Worm (Caenorhabditis elegans) whole organism, late embryonic: ENCODE results near the gene srw-68.

Experiments
- K09A11.1 ChIP-seq: sonication (generic microtip); optimal IDR thresholded peaks from 2 replicates; lab custom pipeline; 2017; ENCODE audit warnings: antibody characterized with exemption, mild to moderate bottlenecking, missing genetic modification characterization, missing compliant biosample characterization; ENCODE audit not compliant: insufficient read depth
- T23F11.4 ChIP-seq: fragments of 200-800 bp; sonication (Bioruptor generic); optimal IDR thresholded peaks from 2 replicates; lab custom pipeline; 2018; ENCODE audit warnings: mild to moderate bottlenecking, missing genetic modification characterization, missing compliant biosample characterization
- ama-1 ChIP-seq: fragments of 150-350 bp; optimal IDR thresholded peaks from 2 replicates; lab custom pipeline; 2014
- ceh-14 ChIP-seq: sonication (generic microtip); optimal IDR thresholded peaks from 2 replicates; lab custom pipeline; 2016; ENCODE audit warnings: missing genotype, missing genetic modification characterization, missing compliant biosample characterization
- ceh-19 ChIP-seq: fragments of 200-800 bp; sonication (Bioruptor generic); optimal IDR thresholded peaks from 2 replicates; lab custom pipeline; 2018; ENCODE audit warnings: mild to moderate bottlenecking, missing genetic modification characterization, missing compliant biosample characterization
- ceh-30 ChIP-seq: fragments of 150-350 bp; optimal IDR thresholded peaks from 2 replicates; lab custom pipeline; 2014; ENCODE audit warnings: missing biosample characterization, missing genetic modification characterization
- ceh-34 ChIP-seq: sonication (generic microtip); optimal IDR thresholded peaks from 2 replicates; lab custom pipeline; 2016; ENCODE audit warnings: mild to moderate bottlenecking, missing genetic modification characterization, missing compliant biosample characterization
- ceh-45 ChIP-seq: fragments of 200-800 bp; sonication (Bioruptor generic); IDR thresholded peaks from 2 replicates; pipeline ENCODE4 v1.3.6; 2022; ENCODE audit warnings: missing genetic modification reagents, missing genetic modification characterization, missing compliant biosample characterization
- ceh-48 ChIP-seq: sonication (generic microtip); optimal IDR thresholded peaks from 2 replicates; lab custom pipeline; 2016; ENCODE audit warnings: missing genetic modification characterization, inconsistent platforms, missing compliant biosample characterization
- ceh-6 ChIP-seq: fragments of 200-800 bp; sonication (Bioruptor generic); optimal IDR thresholded peaks from 2 replicates; lab custom pipeline; 2018; ENCODE audit warnings: mild to moderate bottlenecking, missing genetic modification characterization, missing compliant biosample characterization
- dmd-4 ChIP-seq: sonication (generic microtip); optimal IDR thresholded peaks from 2 replicates; lab custom pipeline; 2016; ENCODE audit warnings: borderline replicate concordance, missing genetic modification characterization, missing compliant biosample characterization
- elt-2 ChIP-seq: sonication (generic microtip); optimal IDR thresholded peaks from 2 replicates; lab custom pipeline; 2016; ENCODE audit warnings: missing genetic modification reagents, missing genetic modification characterization, missing compliant biosample characterization
- elt-4 ChIP-seq: sonication (generic microtip); optimal IDR thresholded peaks from 2 replicates; lab custom pipeline; 2016; ENCODE audit warnings: missing genetic modification characterization, missing compliant biosample characterization
- ets-4 ChIP-seq: sonication (generic microtip); optimal IDR thresholded peaks from 2 replicates; lab custom pipeline; 2016; ENCODE audit warnings: missing genetic modification characterization, missing compliant biosample characterization
- fax-1 ChIP-seq: sonication (generic microtip); optimal IDR thresholded peaks from 2 replicates; lab custom pipeline; 2016; ENCODE audit warnings: missing genotype, missing genetic modification characterization, missing compliant biosample characterization
- fkh-10 ChIP-seq: fragments of 150-350 bp; optimal IDR thresholded peaks from 2 replicates; lab custom pipeline; 2014; ENCODE audit warnings: missing biosample characterization, missing genetic modification reagents, missing genetic modification characterization
- fkh-6 ChIP-seq: sonication (generic microtip); optimal IDR thresholded peaks from 2 replicates; lab custom pipeline; 2016; ENCODE audit warnings: missing genetic modification characterization, missing compliant biosample characterization
- gmeb-2 ChIP-seq: sonication (generic microtip); optimal IDR thresholded peaks from 2 replicates; lab custom pipeline; 2016; ENCODE audit warnings: missing genetic modification characterization, inconsistent platforms, missing compliant biosample characterization
- hlh-6 ChIP-seq: sonication (generic microtip); optimal IDR thresholded peaks from 2 replicates; lab custom pipeline; 2016; ENCODE audit warnings: missing genotype, missing genetic modification characterization, missing compliant biosample characterization
- hlh-8 ChIP-seq: sonication (generic microtip); optimal IDR thresholded peaks from 2 replicates; lab custom pipeline; 2016; ENCODE audit warnings: missing genotype, missing genetic modification characterization, missing compliant biosample characterization
- lim-6 ChIP-seq: sonication (generic microtip); optimal IDR thresholded peaks from 2 replicates; lab custom pipeline; 2016; ENCODE audit warnings: missing genetic modification characterization, missing compliant biosample characterization
- lin-11 ChIP-seq: fragments of 200-800 bp; sonication (Bioruptor generic); optimal IDR thresholded peaks from 2 replicates; lab custom pipeline; 2018; ENCODE audit warnings: mild to moderate bottlenecking, missing genetic modification characterization, missing compliant biosample characterization
- madf-2 ChIP-seq: sonication (generic microtip); optimal IDR thresholded peaks from 2 replicates; lab custom pipeline; 2017; ENCODE audit warnings: missing genetic modification characterization, missing compliant biosample characterization
- odd-2 ChIP-seq: sonication (generic microtip); optimal IDR thresholded peaks from 2 replicates; lab custom pipeline; 2017; ENCODE audit warnings: antibody characterized with exemption, mild to moderate bottlenecking, missing genetic modification characterization, missing compliant biosample characterization
- pag-3 ChIP-seq: sonication (generic microtip); optimal IDR thresholded peaks from 2 replicates; lab custom pipeline; 2016; ENCODE audit warnings: missing compliant biosample characterization, missing genetic modification characterization, borderline replicate concordance
- pax-1 ChIP-seq: fragments of 150-350 bp; optimal IDR thresholded peaks from 2 replicates; lab custom pipeline; 2014; ENCODE audit warnings: missing biosample characterization, missing genetic modification characterization
- pha-4 ChIP-seq: fragments of 150-350 bp; optimal IDR thresholded peaks from 2 replicates; lab custom pipeline; 2018; ENCODE audit warnings: missing biosample characterization, missing genetic modification reagents, missing genetic modification characterization
- pqm-1 ChIP-seq: sonication (generic microtip); optimal IDR thresholded peaks from 2 replicates; lab custom pipeline; 2016; ENCODE audit warnings: missing genetic modification characterization, missing compliant biosample characterization
- pros-1 ChIP-seq: fragments of 150-350 bp; optimal IDR thresholded peaks from 2 replicates; lab custom pipeline; 2014; ENCODE audit warnings: missing biosample characterization, missing genetic modification reagents, missing genetic modification characterization
- ref-2 ChIP-seq: sonication (generic microtip); optimal IDR thresholded peaks from 2 replicates; lab custom pipeline; 2016; ENCODE audit warnings: missing genetic modification characterization, missing compliant biosample characterization
- rnt-1 ChIP-seq: sonication (generic microtip); optimal IDR thresholded peaks from 2 replicates; lab custom pipeline; 2016; ENCODE audit warnings: missing genetic modification characterization, missing compliant biosample characterization
- sox-2 ChIP-seq: fragments of 200-800 bp; sonication (Bioruptor generic); IDR thresholded peaks from 2 replicates; pipeline ENCODE4 v1.3.6; 2022; ENCODE audit warnings: missing genetic modification reagents, missing genetic modification characterization, missing compliant biosample characterization
- sox-4 ChIP-seq: sonication (generic microtip); optimal IDR thresholded peaks from 2 replicates; lab custom pipeline; 2017; ENCODE audit warnings: mild to moderate bottlenecking, missing genetic modification characterization, inconsistent platforms, missing compliant biosample characterization
- syd-9 ChIP-seq: sonication (generic microtip); optimal IDR thresholded peaks from 2 replicates; lab custom pipeline; 2016; ENCODE audit warnings: mild to moderate bottlenecking, missing genetic modification characterization, moderate library complexity, missing compliant biosample characterization
- tbx-2 ChIP-seq: sonication (generic microtip); optimal IDR thresholded peaks from 2 replicates; lab custom pipeline; 2016; ENCODE audit warnings: missing genetic modification characterization, missing compliant biosample characterization
- unc-3 ChIP-seq, 2 experiments: fragments of 200-800 bp in 1 of 2; sonication (Bioruptor generic) in 1 of 2; sonication (generic microtip) in 1 of 2; conservative IDR thresholded peaks in 1 of 2; optimal IDR thresholded peaks in 1 of 2; 2 replicates each; pipeline versions ENCODE4 v1.3.6 to Lab custom; 2016 to 2022; ENCODE audit warnings: missing compliant biosample characterization in 2 of 2, missing genetic modification characterization in 2 of 2, missing genetic modification reagents in 1 of 2
- unc-42 ChIP-seq: sonication (generic microtip); optimal IDR thresholded peaks from 2 replicates; lab custom pipeline; 2016; ENCODE audit warnings: missing genotype, missing genetic modification characterization, missing compliant biosample characterization
- unc-86 ChIP-seq: sonication (generic microtip); optimal IDR thresholded peaks from 2 replicates; lab custom pipeline; 2016; ENCODE audit warnings: missing genetic modification characterization, missing compliant biosample characterization
- zip-5 ChIP-seq: sonication (generic microtip); optimal IDR thresholded peaks from 2 replicates; lab custom pipeline; 2016; ENCODE audit warnings: missing genetic modification characterization, missing compliant biosample characterization
- ztf-16 ChIP-seq: sonication (generic microtip); optimal IDR thresholded peaks from 2 replicates; lab custom pipeline; 2017; ENCODE audit warnings: missing genetic modification characterization, missing compliant biosample characterization

Gene srw-68

DNA sequence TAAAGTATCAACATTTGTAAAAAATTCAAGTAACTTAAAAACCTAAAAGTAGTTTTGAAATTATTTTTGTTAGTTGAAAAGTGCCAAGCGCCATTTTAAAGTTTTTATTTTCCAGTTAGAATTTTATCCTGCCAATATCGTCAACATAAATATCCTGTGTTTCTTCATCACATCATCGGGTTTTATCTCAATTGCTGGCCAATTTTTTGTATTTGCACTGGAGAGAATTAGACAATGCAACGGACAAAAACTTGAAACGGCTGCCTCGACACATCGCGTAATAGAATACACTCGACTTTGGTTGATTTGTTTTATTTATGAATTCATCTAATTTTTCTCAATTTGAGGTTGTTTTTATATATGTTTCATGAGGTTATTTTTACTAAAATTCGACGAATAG is 28.5 kb upstream of the srw-68 start, which contains the start of gene F25E5.2:
Gene F25E5.2 (plus strand): TSS at position 301 of the 400 bp plus-strand sequence.
- TF ChIP-seq ceh-19 (no peak), elt-2 (no peak), ama-1 (no peak), ceh-6 (GFP tag; lab: Kevin White, UChicago) (no peak), T23F11.4 (GFP tag; lab: Kevin White, UChicago) (no peak), gmeb-2 (tag; lab: Kevin White, UChicago) (no peak), ref-2 (tag; lab: Kevin White, UChicago) (no peak), syd-9 (no peak), ztf-16 (tag; lab: Kevin White, UChicago) (no peak), K09A11.1 (tag; lab: Kevin White, UChicago) (no peak), sox-2 (no peak), ceh-30 (no peak), pag-3 (tag; lab: Kevin White, UChicago) (no peak)

DNA sequence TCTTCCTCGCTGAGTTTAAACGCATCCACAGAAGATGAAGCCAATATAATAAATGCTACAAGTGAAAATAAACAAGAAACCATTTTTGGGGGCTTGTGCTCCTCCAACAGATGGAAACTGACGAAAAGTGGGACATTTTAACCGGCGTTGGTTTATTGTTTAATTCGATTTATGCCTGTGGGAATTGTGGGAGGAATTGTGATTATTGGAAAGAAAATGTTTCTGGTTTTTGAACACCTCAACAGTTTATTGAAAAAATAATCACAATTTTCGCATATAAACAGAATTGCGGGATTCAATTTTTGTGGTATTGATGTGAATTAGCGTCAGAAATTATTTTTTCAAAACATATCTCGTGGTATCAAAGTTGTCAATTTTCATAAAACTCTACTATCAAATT is 27.7 kb upstream of the srw-68 start, which contains the start of gene try-8:
Gene try-8 (minus strand): TSS at position 101 of the 400 bp plus-strand sequence.
- TF ChIP-seq zip-5 = no peak
- TF ChIP-seq pros-1 = no peak
- no peak for TF ChIP-seq rnt-1
- TF ChIP-seq pag-3 (tag; lab: Kevin White, UChicago) = no peak
- no peak for TF ChIP-seq unc-42 (tag; lab: Kevin White, UChicago)
- no peak for TF ChIP-seq fkh-6
- TF ChIP-seq lim-6 (tag; lab: Kevin White, UChicago) = no peak
- TF ChIP-seq unc-86 (tag; lab: Kevin White, UChicago) = no peak
- no peak for TF ChIP-seq elt-4 (tag; lab: Kevin White, UChicago)
- TF ChIP-seq pax-1 (tag; lab: Kevin White, UChicago) = no peak
- no peak for TF ChIP-seq ceh-19
- no peak for TF ChIP-seq unc-3 (GFP tag; conservative IDR thresholded peaks at IDR 0.05; lab: Robert Waterston, UW)
- no peak for TF ChIP-seq unc-3 (tag; optimal IDR thresholded peaks at IDR 0.05; lab: Kevin White, UChicago)
- TF ChIP-seq ceh-30 = no peak
- no peak for TF ChIP-seq madf-2 (tag; lab: Kevin White, UChicago)
- TF ChIP-seq ceh-34 (tag; lab: Kevin White, UChicago) = no peak
- TF ChIP-seq, all 69 proteins: peak for 0

DNA sequence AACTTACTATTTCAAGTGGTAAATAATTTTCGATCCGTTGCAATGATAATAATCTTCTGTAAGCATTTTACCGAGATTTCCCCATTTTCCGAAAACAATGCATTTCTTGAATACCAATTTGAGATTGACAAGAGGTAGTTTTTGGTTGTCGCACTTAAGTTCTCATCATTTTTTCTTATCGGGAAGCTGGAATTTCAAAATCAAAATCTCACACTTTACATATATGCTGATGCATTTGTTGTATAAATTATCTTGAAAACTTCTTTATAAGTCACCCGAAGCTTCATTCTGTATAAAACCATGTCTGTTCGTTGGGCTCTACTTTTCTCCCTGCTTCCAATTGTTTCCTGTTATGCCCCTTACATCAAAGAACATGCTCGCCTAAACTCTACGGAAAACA is 24.9 kb upstream of the srw-68 start, which contains the start of gene try-11:
Gene try-11 (plus strand): TSS at position 301 of the 400 bp plus-strand sequence.
- TF ChIP-seq tbx-2 (tag; lab: Kevin White, UChicago) (no peak), K09A11.1 (tag; lab: Kevin White, UChicago) (no peak), pqm-1 (tag; lab: Kevin White, UChicago) (no peak), sox-4 (tag; lab: Kevin White, UChicago) (no peak), unc-86 (tag; lab: Kevin White, UChicago) (no peak), ets-4 (tag; lab: Kevin White, UChicago) (no peak), odd-2 (tag; lab: Kevin White, UChicago) (no peak), zip-5 (no peak), pha-4 (tag; lab: Kevin White, UChicago) (no peak)

DNA sequence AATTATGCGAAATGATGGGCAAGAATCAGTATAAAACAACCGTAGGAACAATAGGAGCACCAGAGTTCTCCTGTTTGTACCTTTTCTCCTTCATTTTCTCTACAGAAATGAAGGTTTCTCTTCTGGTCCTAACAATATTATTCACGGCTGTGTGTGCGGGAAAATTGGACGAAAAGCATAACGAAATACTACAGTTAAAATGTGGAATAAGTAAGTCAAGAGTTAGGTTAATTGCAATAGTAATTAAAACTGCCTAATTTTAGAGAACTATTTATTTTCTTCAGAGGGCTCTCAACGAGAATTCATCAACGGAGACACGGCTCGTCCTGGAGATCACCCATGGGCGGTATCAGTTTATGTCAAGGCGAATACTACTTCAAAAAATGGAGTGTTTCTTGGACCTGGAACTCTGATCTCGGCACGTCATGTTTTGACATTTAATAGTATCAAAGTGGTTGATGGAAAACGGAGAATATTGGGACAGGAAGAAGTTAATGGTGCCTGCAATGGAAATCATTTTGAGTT is 22.9 kb upstream of the srw-68 start, which contains the start of gene try-12:
Gene try-12 (plus strand): TSS at position 51 of the 525 bp plus-strand sequence.
- TF ChIP-seq hlh-6 (tag; lab: Kevin White, UChicago) (no peak), gmeb-2 (tag; lab: Kevin White, UChicago) (no peak), fax-1 (tag; lab: Kevin White, UChicago) (no peak), ceh-48 (tag; lab: Kevin White, UChicago) (no peak), pha-4 (tag; lab: Kevin White, UChicago) (no peak), dmd-4 (tag; lab: Kevin White, UChicago) (no peak), rnt-1 (no peak), hlh-8 (tag; lab: Kevin White, UChicago) (no peak), madf-2 (tag; lab: Kevin White, UChicago) (no peak), pag-3 (tag; lab: Kevin White, UChicago) (no peak), odd-2 (tag; lab: Kevin White, UChicago) (no peak), elt-2 (no peak), ceh-45 (GFP tag; lab: Robert Waterston, UW) (no peak), lim-6 (tag; lab: Kevin White, UChicago) (no peak), ama-1 (no peak), lin-11 (tag; lab: Kevin White, UChicago) (no peak), ceh-14 (tag; lab: Kevin White, UChicago) (no peak), fkh-10 (GFP tag; lab: Kevin White, UChicago) (no peak), ztf-16 (tag; lab: Kevin White, UChicago) (no peak)
- TF ChIP-seq, all 69 proteins: peak for 0
